Worm (Caenorhabditis elegans): ENCODE results near the gene ZK856.16.

ce11 chrV:10222007-10222406 lies 16.6 kb upstream of the ZK856.16 start, which contains the start of gene C12D8.20:
- TF ChIP-seq W03F9.2 (tag; optimal IDR thresholded peaks at IDR 0.05), result no peak
- TF ChIP-seq him-1 (tag; optimal IDR thresholded peaks at IDR 0.05), result no peak

All from whole organism, L4/young adult.